Worm (Caenorhabditis elegans): ENCODE data around the gene scl-17.
"Not testable (repeated sequence)": the region's sequence is repeated elsewhere in the genome, so short reads cannot be mapped to it uniquely, and the experiment has no call there.

Gene scl-17

DNA sequence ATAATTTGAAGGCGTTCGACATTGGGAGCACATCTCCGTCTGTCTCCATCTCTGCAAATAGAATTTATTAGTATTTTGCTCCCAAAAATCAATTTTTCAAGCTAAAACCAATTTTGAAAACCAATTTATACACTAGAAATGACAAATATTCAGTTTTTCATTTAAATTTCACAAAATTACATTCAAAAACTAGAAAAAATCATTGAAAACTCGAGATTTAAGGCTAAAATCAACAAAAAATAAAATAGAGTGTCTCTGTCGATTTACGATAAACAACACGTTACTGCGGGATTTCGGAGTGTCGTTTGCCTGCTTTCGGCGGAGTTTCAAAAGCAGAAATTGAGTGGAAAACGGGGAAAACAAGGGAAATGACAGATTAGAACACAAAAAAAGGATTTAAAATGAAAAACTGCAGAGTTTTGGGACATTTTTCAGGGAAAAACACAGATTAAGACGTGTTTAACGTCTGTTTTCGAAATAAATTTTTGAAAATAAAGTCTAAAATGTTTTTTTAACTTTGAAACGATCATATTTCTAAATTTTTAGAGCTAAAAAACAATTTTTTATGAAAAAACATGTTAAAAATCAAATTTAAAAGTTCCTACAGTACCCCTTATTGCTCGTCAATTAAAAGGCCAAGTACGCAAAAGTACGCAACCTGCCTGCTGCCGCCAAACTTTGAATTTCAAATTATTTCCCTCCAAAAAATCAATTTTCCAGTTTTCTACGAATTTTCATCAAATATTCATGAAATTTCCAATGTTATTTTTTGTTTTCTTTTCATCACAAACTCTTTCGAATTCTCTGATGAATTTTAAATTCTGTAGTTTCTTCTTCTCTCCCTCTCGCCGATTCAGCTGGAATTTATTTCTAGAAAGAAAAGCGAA is 7.3 kb upstream of the scl-17 start, which contains the start of gene nol-6:
nol-6 (minus strand) TSS at position 51 of the 887 bp plus-strand sequence.
- TF ChIP-seq him-1 (tag; optimal IDR thresholded peaks at IDR 0.05) (no peak), dao-5 (tag; optimal IDR thresholded peaks at IDR 0.05) (no peak), W03F9.2 (tag; optimal IDR thresholded peaks at IDR 0.05) (no peak)

DNA sequence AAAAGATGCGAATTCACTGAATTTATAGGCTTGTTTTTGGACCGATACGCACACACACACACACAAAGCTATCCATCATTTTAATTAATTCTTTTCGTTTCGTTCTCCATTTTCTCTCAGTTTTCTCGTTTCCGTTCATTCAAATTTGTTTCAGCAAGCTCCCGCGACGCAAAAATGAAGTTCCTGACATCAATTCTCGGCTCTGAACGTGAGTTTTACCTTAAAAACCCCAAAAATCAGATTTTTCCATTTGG is 6.7 kb upstream of the scl-17 start, which contains the start of gene Y51H7C.3:
Y51H7C.3 (plus strand) TSS at position 155 of the 254 bp plus-strand sequence.
- TF ChIP-seq him-1 (tag; optimal IDR thresholded peaks at IDR 0.05) (no peak), W03F9.2 (tag; optimal IDR thresholded peaks at IDR 0.05) (no peak)

DNA sequence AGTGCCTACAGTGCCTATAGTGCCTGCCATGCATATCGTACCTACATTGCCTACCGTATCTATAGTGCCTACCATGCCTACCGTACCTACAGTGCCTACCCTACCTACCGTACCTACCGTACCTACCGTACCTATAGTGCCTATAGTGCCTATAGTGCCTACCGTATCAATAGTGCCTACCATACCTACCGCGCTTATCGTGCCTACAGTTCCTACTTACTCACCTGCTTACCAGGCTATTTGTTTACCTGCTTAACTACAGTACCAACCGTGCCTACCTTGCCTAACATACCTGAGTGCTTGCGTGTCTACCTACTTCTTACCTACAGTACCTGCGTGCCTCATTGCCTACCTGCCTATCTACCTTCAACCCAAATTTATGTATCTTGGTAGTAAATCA is 3.5 kb upstream of the scl-17 start:
- TF ChIP-seq him-1 (tag; optimal IDR thresholded peaks at IDR 0.05) (no peak), W03F9.2 (tag; optimal IDR thresholded peaks at IDR 0.05) (no peak), dao-5 (tag; optimal IDR thresholded peaks at IDR 0.05) (no peak)

DNA sequence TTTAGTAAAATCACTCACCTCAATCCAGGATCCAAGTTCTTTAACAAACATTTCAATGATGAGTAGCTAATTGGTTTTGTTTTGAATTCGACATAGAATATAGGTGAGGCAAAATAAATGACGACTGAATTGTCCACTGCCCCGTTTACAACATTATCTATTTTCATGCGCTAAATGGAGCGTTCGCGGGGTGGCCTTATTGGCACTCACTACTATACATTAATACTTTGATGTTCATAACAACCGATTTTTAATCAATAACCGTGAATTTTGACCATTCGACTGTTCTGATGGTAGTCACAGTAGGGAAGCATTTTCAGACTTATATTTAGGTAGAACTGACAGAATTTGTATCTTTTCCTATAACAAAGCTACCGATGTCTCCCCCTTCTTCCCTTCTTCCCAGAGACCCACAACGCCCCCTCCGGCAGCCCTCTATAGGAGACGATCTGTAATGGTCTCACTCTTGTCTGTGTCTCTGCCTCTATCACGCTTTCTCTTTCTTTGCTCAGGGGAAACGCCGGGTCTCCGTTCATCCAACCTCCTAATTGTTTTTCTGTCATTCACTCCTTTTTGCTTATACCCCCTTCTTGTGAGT is 1.8 kb downstream of the scl-17 start, which contains the start of gene Y51H7C.12:
Y51H7C.12 (minus strand) TSS at position 51 of the 598 bp plus-strand sequence.
- TF ChIP-seq dao-5, W03F9.2, him-1 (tag; optimal IDR thresholded peaks at IDR 0.05): not testable (repeated sequence)

DNA sequence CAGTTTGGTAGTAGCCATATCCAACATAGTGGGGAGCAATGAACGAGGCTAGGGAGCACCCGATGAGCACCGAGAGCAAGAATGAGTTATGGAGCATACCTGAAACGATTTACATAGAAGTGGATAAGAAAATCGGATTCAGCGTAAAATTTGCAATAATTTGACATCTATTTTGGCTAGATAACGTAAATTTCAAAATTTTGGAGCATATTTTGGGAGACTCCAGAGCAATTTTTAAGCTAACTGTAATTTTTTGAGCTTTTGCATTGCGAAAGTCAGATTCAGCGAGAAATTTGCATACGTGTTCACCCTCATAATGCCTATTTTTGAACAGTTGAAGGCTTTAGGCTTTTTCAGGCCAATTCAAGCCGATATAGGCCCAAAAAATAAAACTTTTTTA is 21.4 kb downstream of the scl-17 start, which contains the start of gene Y51H7C.13:
Y51H7C.13 (minus strand) TSS at position 101 of the 400 bp plus-strand sequence.
- TF ChIP-seq dao-5 (tag; optimal IDR thresholded peaks at IDR 0.05) (no peak), him-1 (tag; optimal IDR thresholded peaks at IDR 0.05) (no peak), W03F9.2 (tag; optimal IDR thresholded peaks at IDR 0.05) (no peak)

DNA sequence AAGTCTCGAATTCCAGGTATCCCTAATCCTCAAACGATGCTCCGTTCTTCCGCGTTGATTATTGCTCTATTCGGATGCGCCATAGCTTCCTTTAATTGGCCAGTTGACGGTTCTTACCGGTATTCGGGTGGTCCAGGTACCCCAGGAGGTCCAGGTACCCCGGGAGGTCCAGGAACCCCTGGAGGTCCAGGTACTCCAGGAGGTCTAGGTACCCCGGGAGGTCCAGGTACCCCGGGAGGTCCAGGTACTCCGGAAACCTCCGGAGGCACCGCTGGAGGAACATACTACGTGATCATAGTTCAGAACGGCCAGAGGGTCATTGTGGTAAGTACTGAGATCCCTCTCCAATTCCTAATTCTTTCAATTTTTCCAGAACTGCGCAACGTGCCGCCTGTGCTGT is 22.7 kb downstream of the scl-17 start, which contains the start of gene Y51H7C.1:
Y51H7C.1 (plus strand) TSS at position 17 of the 400 bp plus-strand sequence.
- TF ChIP-seq W03F9.2, him-1, dao-5 (tag; optimal IDR thresholded peaks at IDR 0.05): not testable (repeated sequence)

DNA sequence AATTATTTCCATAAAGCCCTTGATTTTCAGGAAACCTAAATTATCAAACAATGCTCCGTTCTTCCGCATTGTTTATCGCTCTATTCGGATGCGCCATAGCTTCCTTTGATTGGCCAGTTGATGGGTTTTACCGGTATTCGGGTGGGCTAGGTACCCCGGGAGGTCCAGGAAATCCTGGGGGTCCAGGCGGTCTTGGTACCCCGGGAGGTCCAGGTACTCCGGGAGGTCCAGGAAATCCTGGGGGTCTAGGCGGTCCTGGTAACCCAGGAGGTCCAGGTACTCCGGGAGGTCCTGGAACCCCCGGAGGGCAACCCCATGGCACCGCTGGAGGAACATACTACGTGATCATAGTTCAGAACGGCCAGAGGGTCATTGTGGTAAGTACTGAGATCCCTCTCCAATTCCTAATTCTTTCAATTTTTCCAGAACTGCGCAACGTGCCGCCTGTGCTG is 25.5 kb downstream of the scl-17 start, which contains the start of gene H17B01.2:
H17B01.2 (plus strand) TSS at position 51 of the 452 bp plus-strand sequence.
- no peak for TF ChIP-seq dao-5 (tag; optimal IDR thresholded peaks at IDR 0.05)
- no peak for TF ChIP-seq him-1 (tag; optimal IDR thresholded peaks at IDR 0.05)
- TF ChIP-seq W03F9.2 (tag; optimal IDR thresholded peaks at IDR 0.05) = no peak

DNA sequence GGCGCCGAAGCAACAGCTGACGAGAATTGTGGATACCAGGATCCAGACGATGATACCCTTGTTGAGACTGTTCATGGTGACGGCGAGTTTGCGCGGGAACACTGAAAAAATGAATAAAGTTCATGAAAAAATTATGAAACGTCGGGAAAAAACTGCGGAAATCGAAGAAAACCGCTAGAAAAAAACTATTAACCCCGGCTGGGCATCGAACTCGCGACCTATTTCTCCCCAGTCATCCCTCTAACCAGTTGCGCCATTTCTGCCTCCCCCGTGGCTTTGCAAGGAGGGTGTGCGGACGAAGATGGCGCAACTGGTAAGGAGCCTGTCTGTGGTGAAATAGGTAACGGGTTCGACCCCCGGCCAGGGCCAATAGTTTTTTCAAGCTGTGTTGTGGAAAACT is 28.5 kb downstream of the scl-17 start, which contains the start of gene H17B01.5:
H17B01.5 (minus strand) TSS at position 101 of the 400 bp plus-strand sequence.
- TF ChIP-seq W03F9.2 (tag; optimal IDR thresholded peaks at IDR 0.05) (no peak), dao-5 (tag; optimal IDR thresholded peaks at IDR 0.05) (no peak), him-1 (tag; optimal IDR thresholded peaks at IDR 0.05) (no peak)

DNA sequence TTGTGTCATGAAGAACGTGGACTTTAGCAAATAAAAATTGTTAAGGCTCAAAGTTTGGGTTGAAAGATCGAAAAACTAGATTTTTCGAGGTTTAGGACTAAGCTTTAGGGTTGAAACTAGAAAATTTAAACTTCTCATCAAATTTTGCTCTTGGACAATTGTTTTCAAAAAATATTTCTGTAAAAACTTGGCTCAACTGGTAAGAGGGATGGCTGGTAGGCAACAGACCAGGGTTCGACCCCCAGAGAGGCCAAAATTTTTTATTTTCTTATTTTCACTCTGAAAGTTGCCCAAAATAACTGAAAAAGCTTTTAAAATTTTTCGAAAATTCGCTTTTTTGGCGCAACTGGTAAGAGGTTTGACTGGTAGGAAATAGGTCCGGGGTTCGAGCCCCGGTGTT is 29.8 kb downstream of the scl-17 start:
- TF ChIP-seq dao-5 (tag; optimal IDR thresholded peaks at IDR 0.05) (no peak), him-1 (tag; optimal IDR thresholded peaks at IDR 0.05) (no peak)

DNA sequence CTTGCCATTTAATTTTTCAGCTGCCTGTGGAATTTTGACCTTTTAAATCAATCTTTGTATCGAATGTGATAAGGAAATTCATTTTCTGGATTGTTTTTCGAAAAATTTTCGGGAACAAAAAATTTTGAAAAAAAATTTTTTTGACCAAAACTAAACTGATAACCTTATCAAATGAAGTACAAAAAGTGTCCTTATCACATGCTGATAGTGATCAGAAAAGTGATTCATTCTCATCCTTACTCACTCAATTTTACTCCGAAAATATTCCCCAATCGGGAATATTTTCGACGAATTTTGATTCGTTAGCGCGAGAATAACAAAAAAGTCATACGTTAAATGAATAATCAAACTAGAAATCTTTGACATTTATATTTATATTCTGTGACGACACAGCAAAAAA is 30.3 kb downstream of the scl-17 start:
- TF ChIP-seq dao-5 (tag; optimal IDR thresholded peaks at IDR 0.05) (no peak), him-1 (tag; optimal IDR thresholded peaks at IDR 0.05) (no peak), W03F9.2 (tag; optimal IDR thresholded peaks at IDR 0.05) (no peak)

DNA sequence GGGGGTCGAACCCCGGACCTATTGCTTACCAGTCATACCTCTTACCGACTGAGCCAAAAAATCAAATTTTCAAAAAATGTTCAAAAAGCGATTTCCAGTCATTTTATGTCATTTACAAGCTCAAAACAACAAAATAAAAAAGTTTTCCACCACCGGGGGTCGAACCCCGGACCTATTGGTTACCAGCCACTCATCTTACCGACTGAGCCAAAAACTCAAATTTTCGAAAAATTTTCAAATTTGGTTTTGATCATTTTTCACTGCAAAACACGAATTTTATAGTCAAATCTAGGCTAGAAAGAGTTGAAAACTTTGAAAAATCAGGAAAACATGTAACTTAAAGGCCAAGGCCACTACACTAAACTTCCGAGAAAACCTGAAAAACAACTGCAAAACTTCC is 31.0 kb downstream of the scl-17 start:
- TF ChIP-seq W03F9.2 (tag; optimal IDR thresholded peaks at IDR 0.05) (no peak), dao-5 (tag; optimal IDR thresholded peaks at IDR 0.05) (no peak), him-1 (tag; optimal IDR thresholded peaks at IDR 0.05) (no peak)

DNA sequence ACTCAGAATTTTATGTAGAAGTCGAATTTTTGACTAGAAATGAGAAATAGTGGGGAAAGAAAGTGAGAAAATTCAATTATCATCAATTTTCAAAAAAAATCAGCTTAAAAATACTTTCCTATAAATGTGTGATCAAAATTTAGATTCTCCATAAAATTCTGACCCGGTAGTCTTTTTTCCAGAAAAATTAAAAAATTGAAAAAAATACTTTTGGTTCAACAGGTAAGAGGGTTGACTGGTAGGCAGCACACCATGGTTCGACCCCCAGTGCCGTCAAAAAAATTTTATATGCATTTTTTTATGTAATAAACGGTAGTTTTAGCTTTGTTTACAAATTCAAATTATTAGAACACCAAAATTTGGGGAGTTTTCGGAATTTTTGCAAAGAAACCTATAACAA is 32.3 kb downstream of the scl-17 start:
- TF ChIP-seq him-1 (tag; optimal IDR thresholded peaks at IDR 0.05) (no peak), dao-5 (tag; optimal IDR thresholded peaks at IDR 0.05) (no peak), W03F9.2 (tag; optimal IDR thresholded peaks at IDR 0.05) (no peak)

DNA sequence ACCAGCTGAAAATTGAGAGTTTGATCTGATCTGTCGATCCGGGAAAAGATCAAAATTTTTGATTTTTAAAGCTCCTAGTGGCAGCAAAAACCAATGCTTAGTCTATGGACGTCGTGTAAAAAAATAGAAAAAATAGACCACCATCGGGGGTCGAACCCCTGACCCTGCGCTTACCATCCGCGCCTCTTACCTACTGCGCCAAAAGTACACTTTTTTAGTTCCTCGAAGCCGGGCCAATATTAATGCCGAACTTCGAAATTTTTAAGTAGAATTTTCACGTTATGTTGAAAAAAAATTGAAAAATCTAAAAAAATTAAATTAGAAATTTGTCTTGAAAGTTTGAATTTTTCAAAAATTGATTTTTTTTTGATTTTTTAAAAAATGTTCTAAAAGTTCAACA is 33.0 kb downstream of the scl-17 start:
- TF ChIP-seq W03F9.2 (tag; optimal IDR thresholded peaks at IDR 0.05) (no peak), him-1 (tag; optimal IDR thresholded peaks at IDR 0.05) (no peak), dao-5 (tag; optimal IDR thresholded peaks at IDR 0.05) (no peak)

DNA sequence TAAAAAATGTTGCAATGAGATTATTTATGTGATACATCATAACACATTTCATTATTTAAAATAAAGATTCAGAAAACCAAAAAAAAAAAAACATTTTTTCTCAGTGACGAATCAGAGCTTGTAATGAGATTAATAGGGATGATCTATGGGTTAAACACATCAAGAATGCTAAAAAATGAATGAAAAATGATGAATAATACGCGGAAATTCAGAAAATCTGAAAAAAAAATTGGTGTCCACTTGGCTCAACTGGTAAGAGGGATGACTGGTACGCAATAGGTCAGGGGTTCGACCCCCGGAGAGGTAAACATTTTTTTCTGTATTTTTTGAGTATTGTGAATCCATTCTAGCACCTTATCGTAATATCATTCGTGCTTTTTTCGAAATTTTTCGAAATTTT is 33.5 kb downstream of the scl-17 start:
- no peak for TF ChIP-seq dao-5 (tag; optimal IDR thresholded peaks at IDR 0.05)
